Worm (Caenorhabditis elegans) whole organism, midembryonic: ENCODE results near the gene F57A8.7.

Experiments
- cog-1 ChIP-seq: sonication (generic microtip); optimal IDR thresholded peaks from 2 replicates; lab custom pipeline; 2016; ENCODE audit warnings: missing genetic modification characterization, missing compliant biosample characterization
- flt-1 ChIP-seq: fragments of 200-800 bp; sonication (Bioruptor generic); IDR thresholded peaks from 2 replicates; pipeline ENCODE4 v1.3.6; 2022; ENCODE audit warnings: missing genetic modification characterization, missing compliant biosample characterization
- klf-2 ChIP-seq: fragments of 200-800 bp; sonication (Bioruptor generic); conservative IDR thresholded peaks from 2 replicates; pipeline ENCODE4 v1.3.6; 2022; ENCODE audit warnings: missing genetic modification reagents, missing genetic modification characterization, missing compliant biosample characterization
- med-1 ChIP-seq: sonication (generic microtip); optimal IDR thresholded peaks from 2 replicates; lab custom pipeline; 2017; ENCODE audit warnings: missing genetic modification characterization, mild to moderate bottlenecking, missing compliant biosample characterization, antibody characterized with exemption, missing genetic modification reagents; ENCODE audit not compliant: insufficient read depth
- ref-1 ChIP-seq: fragments of 200-800 bp; sonication (Bioruptor generic); conservative IDR thresholded peaks from 2 replicates; pipeline ENCODE4 v1.3.6; 2022; ENCODE audit warnings: missing genetic modification reagents, missing genetic modification characterization, missing compliant biosample characterization
- tab-1 ChIP-seq: fragments of 200-800 bp; sonication (Bioruptor generic); IDR thresholded peaks from 2 replicates; pipeline ENCODE4 v1.3.6; 2022; ENCODE audit warnings: missing genetic modification characterization, missing compliant biosample characterization
- ztf-23 ChIP-seq: fragments of 200-800 bp; sonication (Bioruptor generic); IDR thresholded peaks from 2 replicates; pipeline ENCODE4 v1.3.6; 2022; ENCODE audit warnings: missing genetic modification reagents, missing genetic modification characterization, missing compliant biosample characterization
- ztf-29 ChIP-seq: fragments of 200-800 bp; sonication (Bioruptor generic); IDR thresholded peaks from 2 replicates; pipeline ENCODE4 v1.3.6; 2022; ENCODE audit warnings: missing genetic modification reagents, missing genetic modification characterization, missing compliant biosample characterization

DNA sequence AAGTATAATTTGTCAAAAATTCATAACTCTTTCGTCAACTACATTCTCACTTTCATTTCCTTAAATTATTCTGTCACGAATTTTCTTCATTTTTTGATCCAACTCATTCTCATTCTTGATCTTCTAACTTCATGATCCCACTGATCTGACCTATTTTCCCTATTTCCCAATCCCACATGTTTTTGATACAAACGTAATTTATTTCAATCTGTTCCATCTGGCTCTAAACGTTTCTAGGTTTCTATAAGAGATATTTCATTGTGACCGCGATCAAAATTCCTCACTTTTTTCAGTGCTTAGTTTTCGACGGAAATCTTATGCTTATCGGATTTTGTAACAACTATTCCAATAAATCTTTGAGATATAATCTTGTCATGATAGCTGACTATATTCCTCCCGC lies 9.9 kb upstream of the F57A8.7 start:
- TF ChIP-seq ztf-23 (GFP tag; lab: Robert Waterston, UW) = no peak
- TF ChIP-seq cog-1 (tag; lab: Kevin White, UChicago) = no peak
- TF ChIP-seq klf-2 = no peak
- TF ChIP-seq flt-1 = no peak
- TF ChIP-seq med-1 (GFP tag; lab: Kevin White, UChicago) = no peak
- TF ChIP-seq ztf-29 (GFP tag; lab: Robert Waterston, UW) = no peak
- TF ChIP-seq ref-1 (GFP tag; lab: Robert Waterston, UW) = no peak
- TF ChIP-seq tab-1 (GFP tag; lab: Robert Waterston, UW) = no peak
